Fruit fly (Drosophila melanogaster): ENCODE results near the gene Bet3.
A peak's percentile ranks its signal among the peaks of the same experiment; 100 is the strongest.

DNA sequence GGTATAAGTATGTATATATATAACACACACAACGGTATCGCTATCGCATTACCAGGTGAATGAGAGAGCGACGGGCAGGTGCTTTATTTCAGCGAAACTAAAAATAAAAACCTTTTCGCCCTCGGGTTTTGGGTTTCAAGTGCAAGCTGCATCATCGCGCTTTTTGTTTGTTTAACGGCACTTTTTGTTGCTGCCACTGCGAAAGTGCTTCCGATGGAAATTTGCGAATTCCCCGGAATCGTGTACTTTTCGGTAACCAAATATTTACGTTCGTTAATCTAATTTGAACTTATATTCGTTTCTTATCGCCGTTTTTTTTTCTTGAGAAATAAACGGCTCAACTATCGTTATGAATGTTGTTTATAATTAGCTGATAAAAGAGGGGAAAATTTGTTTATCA, 46.0 kb downstream of the Bet3 start:
- TF ChIP-seq CG11617 (GFP tag; optimal IDR thresholded peaks at IDR 0.05) (no peak), CG12768 (GFP tag; optimal IDR thresholded peaks at IDR 0.05) (peak; percentile 49), ovo (GFP tag; optimal IDR thresholded peaks at IDR 0.05) (peak; percentile 94), CG5204 (GFP tag; optimal IDR thresholded peaks at IDR 0.05) (no peak), kay (GFP tag; ENCODE audit: borderline replicate concordance) (peak; percentile 95)

Measured in whole organism, adult.